Worm (Caenorhabditis elegans) whole organism, midembryonic: ENCODE results near the gene lys-2.
A peak's percentile ranks its signal among the peaks of the same experiment; 100 is the strongest.

Source experiments
- T22C8.4 ChIP-seq: fragments of 200-800 bp; sonication (Bioruptor generic); IDR thresholded peaks from 2 replicates; pipeline ENCODE4 v1.3.6; 2022; ENCODE audit warnings: missing genetic modification characterization, missing compliant biosample characterization
- cog-1 ChIP-seq: sonication (generic microtip); optimal IDR thresholded peaks from 2 replicates; lab custom pipeline; 2016; ENCODE audit warnings: missing genetic modification characterization, missing compliant biosample characterization
- flt-1 ChIP-seq: fragments of 200-800 bp; sonication (Bioruptor generic); IDR thresholded peaks from 2 replicates; pipeline ENCODE4 v1.3.6; 2022; ENCODE audit warnings: missing genetic modification characterization, missing compliant biosample characterization
- klf-2 ChIP-seq: fragments of 200-800 bp; sonication (Bioruptor generic); conservative IDR thresholded peaks from 2 replicates; pipeline ENCODE4 v1.3.6; 2022; ENCODE audit warnings: missing genetic modification reagents, missing genetic modification characterization, missing compliant biosample characterization
- med-1 ChIP-seq: sonication (generic microtip); optimal IDR thresholded peaks from 2 replicates; lab custom pipeline; 2017; ENCODE audit warnings: missing genetic modification characterization, mild to moderate bottlenecking, missing compliant biosample characterization, antibody characterized with exemption, missing genetic modification reagents; ENCODE audit not compliant: insufficient read depth
- ref-1 ChIP-seq: fragments of 200-800 bp; sonication (Bioruptor generic); conservative IDR thresholded peaks from 2 replicates; pipeline ENCODE4 v1.3.6; 2022; ENCODE audit warnings: missing genetic modification reagents, missing genetic modification characterization, missing compliant biosample characterization
- tab-1 ChIP-seq: fragments of 200-800 bp; sonication (Bioruptor generic); IDR thresholded peaks from 2 replicates; pipeline ENCODE4 v1.3.6; 2022; ENCODE audit warnings: missing genetic modification characterization, missing compliant biosample characterization
- ztf-23 ChIP-seq: fragments of 200-800 bp; sonication (Bioruptor generic); IDR thresholded peaks from 2 replicates; pipeline ENCODE4 v1.3.6; 2022; ENCODE audit warnings: missing genetic modification reagents, missing genetic modification characterization, missing compliant biosample characterization
- ztf-29 ChIP-seq: fragments of 200-800 bp; sonication (Bioruptor generic); IDR thresholded peaks from 2 replicates; pipeline ENCODE4 v1.3.6; 2022; ENCODE audit warnings: missing genetic modification reagents, missing genetic modification characterization, missing compliant biosample characterization

Gene lys-2

ce11 chrV:10276038-10276437, 5.2 kb downstream of the lys-2 start:
- TF ChIP-seq flt-1 (GFP tag; lab: Robert Waterston, UW) (no peak), med-1 (GFP tag; lab: Kevin White, UChicago) (no peak), ztf-23 (GFP tag; lab: Robert Waterston, UW) (no peak), cog-1 (no peak), ref-1 (GFP tag; lab: Robert Waterston, UW) (no peak), ztf-29 (GFP tag; lab: Robert Waterston, UW) (no peak), T22C8.4 (GFP tag; lab: Robert Waterston, UW) (no peak), tab-1 (GFP tag; lab: Robert Waterston, UW) (no peak), klf-2 (GFP tag; lab: Robert Waterston, UW) (no peak)

ce11 chrV:10275619-10276018, 5.7 kb downstream of the lys-2 start, which contains the start of gene Y22F5A.11:
Y22F5A.11 (minus strand) TSS chrV:10275646.
- no peak for TF ChIP-seq tab-1 (GFP tag; lab: Robert Waterston, UW)
- TF ChIP-seq ztf-29 (GFP tag; lab: Robert Waterston, UW), result no peak
- no peak for TF ChIP-seq ztf-23 (GFP tag; lab: Robert Waterston, UW)
- TF ChIP-seq med-1 (GFP tag; lab: Kevin White, UChicago), result no peak
- no peak for TF ChIP-seq klf-2 (GFP tag; lab: Robert Waterston, UW)
- no peak for TF ChIP-seq ref-1 (GFP tag; lab: Robert Waterston, UW)
- no peak for TF ChIP-seq cog-1
- no peak for TF ChIP-seq flt-1 (GFP tag; lab: Robert Waterston, UW)

ce11 chrV:10273837-10274236, 7.4 kb downstream of the lys-2 start:
- TF ChIP-seq T22C8.4 (GFP tag; lab: Robert Waterston, UW) (0 out of 2 replicates have a peak, but pooled peaks have one; percentile 45), klf-2 (GFP tag; lab: Robert Waterston, UW) (no peak)

- no peak for TF ChIP-seq med-1 (GFP tag; lab: Kevin White, UChicago)
- no peak for TF ChIP-seq T22C8.4 (GFP tag; lab: Robert Waterston, UW)
- no peak for TF ChIP-seq ztf-29 (GFP tag; lab: Robert Waterston, UW)
- no peak for TF ChIP-seq ref-1 (GFP tag; lab: Robert Waterston, UW)
- no peak for TF ChIP-seq klf-2 (GFP tag; lab: Robert Waterston, UW)
- TF ChIP-seq ztf-23 (GFP tag; lab: Robert Waterston, UW), result no peak
- TF ChIP-seq flt-1 (GFP tag; lab: Robert Waterston, UW), result no peak
- no peak for TF ChIP-seq tab-1 (GFP tag; lab: Robert Waterston, UW)
- TF ChIP-seq cog-1, result no peak
Observed at ce11 chrV:10270214-10270613, 11.1 kb downstream of the lys-2 start, which contains the start of gene ric-4. ric-4 (minus strand) TSS chrV:10270314.

- TF ChIP-seq flt-1 (GFP tag; lab: Robert Waterston, UW), result no peak
- TF ChIP-seq T22C8.4 (GFP tag; lab: Robert Waterston, UW), result no peak
- no peak for TF ChIP-seq ztf-23 (GFP tag; lab: Robert Waterston, UW)
- TF ChIP-seq klf-2 (GFP tag; lab: Robert Waterston, UW), result no peak
- no peak for TF ChIP-seq ref-1 (GFP tag; lab: Robert Waterston, UW)
- no peak for TF ChIP-seq med-1 (GFP tag; lab: Kevin White, UChicago)
- TF ChIP-seq tab-1 (GFP tag; lab: Robert Waterston, UW), result no peak
- TF ChIP-seq cog-1, result no peak
- no peak for TF ChIP-seq ztf-29 (GFP tag; lab: Robert Waterston, UW)
Observed at ce11 chrV:10266050-10266449, 15.2 kb downstream of the lys-2 start.

ce11 chrV:10265019-10265418, 16.3 kb downstream of the lys-2 start:
- TF ChIP-seq ref-1 (GFP tag; lab: Robert Waterston, UW) (no peak), klf-2 (GFP tag; lab: Robert Waterston, UW) (no peak), tab-1 (GFP tag; lab: Robert Waterston, UW) (no peak), ztf-23 (GFP tag; lab: Robert Waterston, UW) (no peak), flt-1 (GFP tag; lab: Robert Waterston, UW) (no peak), T22C8.4 (GFP tag; lab: Robert Waterston, UW) (no peak), cog-1 (no peak), ztf-29 (GFP tag; lab: Robert Waterston, UW) (no peak)

ce11 chrV:10260460-10260859, 20.8 kb downstream of the lys-2 start, which contains the start of gene sri-18:
sri-18 (minus strand) TSS chrV:10260560.
- no peak for TF ChIP-seq tab-1 (GFP tag; lab: Robert Waterston, UW)
- TF ChIP-seq klf-2 (GFP tag; lab: Robert Waterston, UW), result no peak
- TF ChIP-seq cog-1, result no peak
- no peak for TF ChIP-seq T22C8.4 (GFP tag; lab: Robert Waterston, UW)
- TF ChIP-seq ztf-23 (GFP tag; lab: Robert Waterston, UW), result no peak
- no peak for TF ChIP-seq flt-1 (GFP tag; lab: Robert Waterston, UW)
- no peak for TF ChIP-seq ref-1 (GFP tag; lab: Robert Waterston, UW)
- no peak for TF ChIP-seq med-1 (GFP tag; lab: Kevin White, UChicago)
- TF ChIP-seq ztf-29 (GFP tag; lab: Robert Waterston, UW), result no peak

ce11 chrV:10256050-10256449, 25.2 kb downstream of the lys-2 start, which contains the start of gene nhr-232:
nhr-232 (plus strand) TSS chrV:10256170.
- TF ChIP-seq ztf-23 (GFP tag; lab: Robert Waterston, UW), result no peak
- TF ChIP-seq ref-1 (GFP tag; lab: Robert Waterston, UW), result no peak
- TF ChIP-seq tab-1 (GFP tag; lab: Robert Waterston, UW), result no peak
- TF ChIP-seq T22C8.4 (GFP tag; lab: Robert Waterston, UW), result no peak
- no peak for TF ChIP-seq flt-1 (GFP tag; lab: Robert Waterston, UW)
- no peak for TF ChIP-seq klf-2 (GFP tag; lab: Robert Waterston, UW)
- TF ChIP-seq med-1 (GFP tag; lab: Kevin White, UChicago), result no peak
- no peak for TF ChIP-seq ztf-29 (GFP tag; lab: Robert Waterston, UW)
- no peak for TF ChIP-seq cog-1

ce11 chrV:10255005-10255472, 26.2 kb downstream of the lys-2 start, which contains the start of gene rop-1:
rop-1 (minus strand) TSS chrV:10255055.
- TF ChIP-seq ztf-29 (GFP tag; lab: Robert Waterston, UW) (no peak), T22C8.4 (GFP tag; lab: Robert Waterston, UW) (no peak)
